Fruit fly (Drosophila melanogaster): ENCODE data around the gene CG33170.

DNA sequence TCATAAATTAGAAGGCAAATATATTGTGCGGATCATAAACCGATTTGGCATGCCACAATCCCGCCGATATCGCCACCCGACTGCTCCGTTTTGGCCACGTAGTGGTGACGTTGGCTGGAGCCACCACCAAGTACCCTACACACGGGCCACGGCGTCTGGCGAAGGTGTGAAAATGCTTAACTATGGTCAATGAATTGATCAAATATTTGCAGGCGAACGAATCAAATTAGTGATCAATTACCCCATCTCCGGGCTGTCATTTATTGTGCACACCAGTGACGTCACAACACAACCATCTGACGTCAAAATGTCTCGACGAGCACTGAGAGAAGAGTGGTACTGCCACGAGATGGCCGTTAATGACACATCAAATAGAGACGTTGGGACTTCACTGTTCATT is 23.3 kb downstream of the CG33170 start:
- TF ChIP-seq psq (optimal IDR thresholded peaks at IDR 0.05) (no peak), Dll (optimal IDR thresholded peaks at IDR 0.05) (no peak), EcR (GFP tag; optimal IDR thresholded peaks at IDR 0.05) (no peak), CG8478 (optimal IDR thresholded peaks at IDR 0.05) (no peak)

Data from whole organism.